Worm (Caenorhabditis elegans): Measurements from ENCODE around the gene unc-84.

- no peak for TF ChIP-seq pros-1 (tag; optimal IDR thresholded peaks at IDR 0.05)
- no peak for TF ChIP-seq elt-2 (tag; optimal IDR thresholded peaks at IDR 0.05)
- no peak for TF ChIP-seq nhr-11 (tag; optimal IDR thresholded peaks at IDR 0.05)
- TF ChIP-seq ceh-34 (tag; optimal IDR thresholded peaks at IDR 0.05) = no peak
Measured at ce11 chrX:13603826-13604225, 19.3 kb downstream of the unc-84 start, which contains the start of gene F54B11.8.
